Worm (Caenorhabditis elegans): ENCODE results near the gene cutl-24.

DNA sequence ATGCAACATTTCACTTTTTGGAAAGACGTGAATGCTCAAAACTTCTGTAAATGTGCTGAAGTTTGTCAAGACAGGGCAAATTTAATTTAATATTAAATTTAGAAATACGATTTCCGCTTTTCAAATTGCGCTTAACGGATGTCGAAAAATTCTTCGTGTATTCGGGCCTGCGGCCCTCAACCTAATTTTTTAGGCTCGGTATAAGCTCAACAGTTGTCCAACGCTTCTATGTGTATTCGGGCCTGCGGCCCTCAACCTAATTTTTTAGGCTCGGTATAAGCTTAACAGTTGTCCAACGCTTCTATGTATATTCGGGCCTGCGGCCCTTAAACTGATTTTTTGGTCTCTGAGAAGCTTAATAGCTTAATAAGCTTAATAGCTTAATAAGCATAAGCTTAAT lies 46.1 kb upstream of the cutl-24 start:
- no peak for TF ChIP-seq lir-3 (tag; optimal IDR thresholded peaks at IDR 0.05; ENCODE audit: poor library complexity)
- TF ChIP-seq sup-37 (GFP tag; optimal IDR thresholded peaks at IDR 0.05) = no peak
- TF ChIP-seq nhr-11 (tag; optimal IDR thresholded peaks at IDR 0.05) = no peak
- TF ChIP-seq fos-1 (tag; optimal IDR thresholded peaks at IDR 0.05) = no peak
- TF ChIP-seq fkh-10 (GFP tag; optimal IDR thresholded peaks at IDR 0.05) = no peak
- no peak for TF ChIP-seq nhr-76 (tag; optimal IDR thresholded peaks at IDR 0.05)
- TF ChIP-seq efl-3 (GFP tag; optimal IDR thresholded peaks at IDR 0.05) = no peak
- no peak for TF ChIP-seq skn-1 (tag; optimal IDR thresholded peaks at IDR 0.05)
- TF ChIP-seq nhr-90 (tag; optimal IDR thresholded peaks at IDR 0.05; ENCODE audit: poor library complexity) = no peak
